Worm (Caenorhabditis elegans): Measurements from ENCODE around the gene str-155.

ce11 chrIV:4890543-4890942 lies 25.2 kb upstream of the str-155 start, which contains the start of gene T08B6.9:
- TF ChIP-seq klf-2 (GFP tag; conservative IDR thresholded peaks at IDR 0.05) (no peak), ztf-23 (GFP tag; IDR thresholded peaks at IDR 0.05) (no peak), flt-1 (GFP tag; IDR thresholded peaks at IDR 0.05) (no peak), tab-1 (GFP tag; IDR thresholded peaks at IDR 0.05) (no peak), ref-1 (GFP tag; conservative IDR thresholded peaks at IDR 0.05) (no peak), ztf-29 (GFP tag; IDR thresholded peaks at IDR 0.05) (no peak), T22C8.4 (GFP tag; IDR thresholded peaks at IDR 0.05) (no peak)

Measured in whole organism, midembryonic.